Worm (Caenorhabditis elegans) whole organism, late embryonic: ENCODE measurements around the gene F10D7.4.

Experiments
- ama-1 ChIP-seq: fragments of 150-350 bp; optimal IDR thresholded peaks from 2 replicates; lab custom pipeline; 2014
- ceh-24 ChIP-seq: sonication (generic microtip); optimal IDR thresholded peaks from 2 replicates; lab custom pipeline; 2016; ENCODE audit warnings: mild to moderate bottlenecking, missing genetic modification characterization, missing compliant biosample characterization
- odd-2 ChIP-seq: sonication (generic microtip); optimal IDR thresholded peaks from 2 replicates; lab custom pipeline; 2017; ENCODE audit warnings: antibody characterized with exemption, mild to moderate bottlenecking, missing genetic modification characterization, missing compliant biosample characterization
- unc-55 ChIP-seq: sonication (generic microtip); optimal IDR thresholded peaks from 2 replicates; lab custom pipeline; 2017; ENCODE audit warnings: missing biosample characterization, missing genetic modification reagents, missing genetic modification characterization

- no peak for TF ChIP-seq unc-55 (GFP tag; lab: Kevin White, UChicago)
- TF ChIP-seq ama-1 (lab: Kevin White, UChicago), result no peak
- TF ChIP-seq odd-2 (tag; lab: Kevin White, UChicago), result no peak
- TF ChIP-seq ceh-24, result no peak
These were observed 29.8 kb downstream of the F10D7.4 start for ce11 chrX:17352098-17352497.
